Worm (Caenorhabditis elegans) whole organism, late embryonic: ENCODE measurements around the gene F08F3.10.
A peak's percentile ranks its signal among the peaks of the same experiment; 100 is the strongest.

Experiments used
- C08G9.2 ChIP-seq: sonication (generic microtip); optimal IDR thresholded peaks from 2 replicates; lab custom pipeline; 2016; ENCODE audit warnings: mild to moderate bottlenecking, missing genetic modification characterization, moderate library complexity, missing compliant biosample characterization
- C38D4.7 ChIP-seq: fragments of 200-800 bp; sonication (Bioruptor generic); optimal IDR thresholded peaks from 2 replicates; lab custom pipeline; 2018; ENCODE audit warnings: mild to moderate bottlenecking, missing genetic modification characterization, moderate library complexity, missing compliant biosample characterization
- K02D7.2 ChIP-seq: sonication (generic microtip); optimal IDR thresholded peaks from 2 replicates; lab custom pipeline; 2017; ENCODE audit warnings: mild to moderate bottlenecking, missing genetic modification characterization, missing compliant biosample characterization
- T23F11.4 ChIP-seq: fragments of 200-800 bp; sonication (Bioruptor generic); optimal IDR thresholded peaks from 2 replicates; lab custom pipeline; 2018; ENCODE audit warnings: mild to moderate bottlenecking, missing genetic modification characterization, missing compliant biosample characterization
- ahr-1 ChIP-seq: sonication (generic microtip); optimal IDR thresholded peaks from 2 replicates; lab custom pipeline; 2016; ENCODE audit warnings: missing genetic modification characterization, missing compliant biosample characterization
- ama-1 ChIP-seq: fragments of 150-350 bp; optimal IDR thresholded peaks from 2 replicates; lab custom pipeline; 2014
- ceh-14 ChIP-seq: sonication (generic microtip); optimal IDR thresholded peaks from 2 replicates; lab custom pipeline; 2016; ENCODE audit warnings: missing genotype, missing genetic modification characterization, missing compliant biosample characterization
- ceh-18 ChIP-seq: sonication (generic microtip); optimal IDR thresholded peaks from 2 replicates; lab custom pipeline; 2016; ENCODE audit warnings: missing genetic modification characterization, missing compliant biosample characterization
- ceh-24 ChIP-seq: sonication (generic microtip); optimal IDR thresholded peaks from 2 replicates; lab custom pipeline; 2016; ENCODE audit warnings: mild to moderate bottlenecking, missing genetic modification characterization, missing compliant biosample characterization
- ceh-31 ChIP-seq: sonication (generic microtip); optimal IDR thresholded peaks from 2 replicates; lab custom pipeline; 2016; ENCODE audit warnings: missing genetic modification characterization, missing compliant biosample characterization
- ceh-48 ChIP-seq: sonication (generic microtip); optimal IDR thresholded peaks from 2 replicates; lab custom pipeline; 2016; ENCODE audit warnings: missing genetic modification characterization, inconsistent platforms, missing compliant biosample characterization
- ceh-6 ChIP-seq: fragments of 200-800 bp; sonication (Bioruptor generic); optimal IDR thresholded peaks from 2 replicates; lab custom pipeline; 2018; ENCODE audit warnings: mild to moderate bottlenecking, missing genetic modification characterization, missing compliant biosample characterization
- ceh-9 ChIP-seq: sonication (generic microtip); optimal IDR thresholded peaks from 2 replicates; lab custom pipeline; 2016; ENCODE audit warnings: mild to moderate bottlenecking, missing genetic modification characterization, inconsistent platforms, missing compliant biosample characterization
- dve-1 ChIP-seq: sonication (generic microtip); optimal IDR thresholded peaks from 2 replicates; lab custom pipeline; 2017; ENCODE audit warnings: antibody characterized with exemption, mild to moderate bottlenecking, missing genetic modification characterization, missing compliant biosample characterization
- elt-2 ChIP-seq: sonication (generic microtip); optimal IDR thresholded peaks from 2 replicates; lab custom pipeline; 2016; ENCODE audit warnings: missing genetic modification reagents, missing genetic modification characterization, missing compliant biosample characterization
- elt-4 ChIP-seq: sonication (generic microtip); optimal IDR thresholded peaks from 2 replicates; lab custom pipeline; 2016; ENCODE audit warnings: missing genetic modification characterization, missing compliant biosample characterization
- fax-1 ChIP-seq: sonication (generic microtip); optimal IDR thresholded peaks from 2 replicates; lab custom pipeline; 2016; ENCODE audit warnings: missing genotype, missing genetic modification characterization, missing compliant biosample characterization
- fkh-10 ChIP-seq: fragments of 150-350 bp; optimal IDR thresholded peaks from 2 replicates; lab custom pipeline; 2014; ENCODE audit warnings: missing biosample characterization, missing genetic modification reagents, missing genetic modification characterization
- fkh-6 ChIP-seq: sonication (generic microtip); optimal IDR thresholded peaks from 2 replicates; lab custom pipeline; 2016; ENCODE audit warnings: missing genetic modification characterization, missing compliant biosample characterization
- gmeb-2 ChIP-seq: sonication (generic microtip); optimal IDR thresholded peaks from 2 replicates; lab custom pipeline; 2016; ENCODE audit warnings: missing genetic modification characterization, inconsistent platforms, missing compliant biosample characterization
- hlh-15 ChIP-seq: sonication (generic microtip); optimal IDR thresholded peaks from 2 replicates; lab custom pipeline; 2016; ENCODE audit warnings: missing genetic modification characterization, missing compliant biosample characterization
- hlh-6 ChIP-seq: sonication (generic microtip); optimal IDR thresholded peaks from 2 replicates; lab custom pipeline; 2016; ENCODE audit warnings: missing genotype, missing genetic modification characterization, missing compliant biosample characterization
- lim-6 ChIP-seq: sonication (generic microtip); optimal IDR thresholded peaks from 2 replicates; lab custom pipeline; 2016; ENCODE audit warnings: missing genetic modification characterization, missing compliant biosample characterization
- madf-2 ChIP-seq: sonication (generic microtip); optimal IDR thresholded peaks from 2 replicates; lab custom pipeline; 2017; ENCODE audit warnings: missing genetic modification characterization, missing compliant biosample characterization
- nhr-11 ChIP-seq: fragments of 150-350 bp; optimal IDR thresholded peaks from 2 replicates; lab custom pipeline; 2014; ENCODE audit warnings: missing biosample characterization, missing genetic modification characterization
- pat-9 ChIP-seq: fragments of 200-800 bp; sonication (Bioruptor generic); optimal IDR thresholded peaks from 2 replicates; lab custom pipeline; 2018; ENCODE audit warnings: mild to moderate bottlenecking, missing genetic modification characterization, moderate library complexity, missing compliant biosample characterization
- pqm-1 ChIP-seq: sonication (generic microtip); optimal IDR thresholded peaks from 2 replicates; lab custom pipeline; 2016; ENCODE audit warnings: missing genetic modification characterization, missing compliant biosample characterization
- ref-2 ChIP-seq: sonication (generic microtip); optimal IDR thresholded peaks from 2 replicates; lab custom pipeline; 2016; ENCODE audit warnings: missing genetic modification characterization, missing compliant biosample characterization
- rnt-1 ChIP-seq: sonication (generic microtip); optimal IDR thresholded peaks from 2 replicates; lab custom pipeline; 2016; ENCODE audit warnings: missing genetic modification characterization, missing compliant biosample characterization
- sox-4 ChIP-seq: sonication (generic microtip); optimal IDR thresholded peaks from 2 replicates; lab custom pipeline; 2017; ENCODE audit warnings: mild to moderate bottlenecking, missing genetic modification characterization, inconsistent platforms, missing compliant biosample characterization
- syd-9 ChIP-seq: sonication (generic microtip); optimal IDR thresholded peaks from 2 replicates; lab custom pipeline; 2016; ENCODE audit warnings: mild to moderate bottlenecking, missing genetic modification characterization, moderate library complexity, missing compliant biosample characterization
- ttx-3 ChIP-seq: sonication (generic microtip); optimal IDR thresholded peaks from 2 replicates; lab custom pipeline; 2016; ENCODE audit warnings: missing genetic modification reagents, missing genetic modification characterization, missing compliant biosample characterization
- unc-42 ChIP-seq: sonication (generic microtip); optimal IDR thresholded peaks from 2 replicates; lab custom pipeline; 2016; ENCODE audit warnings: missing genotype, missing genetic modification characterization, missing compliant biosample characterization
- unc-55 ChIP-seq: sonication (generic microtip); optimal IDR thresholded peaks from 2 replicates; lab custom pipeline; 2017; ENCODE audit warnings: missing biosample characterization, missing genetic modification reagents, missing genetic modification characterization
- zip-5 ChIP-seq: sonication (generic microtip); optimal IDR thresholded peaks from 2 replicates; lab custom pipeline; 2016; ENCODE audit warnings: missing genetic modification characterization, missing compliant biosample characterization

Gene F08F3.10

ce11 chrV:5425008-5425407, 11.9 kb downstream of the F08F3.10 start:
- no peak for TF ChIP-seq nhr-11 (tag; lab: Kevin White, UChicago)
- no peak for TF ChIP-seq hlh-15 (tag; lab: Kevin White, UChicago)
- no peak for TF ChIP-seq zip-5 (tag; lab: Kevin White, UChicago)
- no peak for TF ChIP-seq ceh-18 (tag; lab: Kevin White, UChicago)
- TF ChIP-seq lim-6 (tag; lab: Kevin White, UChicago): no peak
- no peak for TF ChIP-seq ceh-24 (tag; lab: Kevin White, UChicago)
- no peak for TF ChIP-seq ahr-1
- no peak for TF ChIP-seq hlh-6 (tag; lab: Kevin White, UChicago)
- TF ChIP-seq K02D7.2 (tag; lab: Kevin White, UChicago): no peak
- no peak for TF ChIP-seq fkh-6
- TF ChIP-seq ceh-14 (tag; lab: Kevin White, UChicago): no peak
- TF ChIP-seq fkh-10 (GFP tag; lab: Kevin White, UChicago): no peak
- no peak for TF ChIP-seq ceh-9

ce11 chrV:5426337-5426736, 13.2 kb downstream of the F08F3.10 start:
- TF ChIP-seq madf-2 (tag; lab: Kevin White, UChicago) (no peak), nhr-11 (tag; lab: Kevin White, UChicago) (no peak), ceh-48 (tag; lab: Kevin White, UChicago) (no peak), ahr-1 (no peak), gmeb-2 (tag; lab: Kevin White, UChicago) (no peak), fax-1 (no peak), T23F11.4 (no peak), syd-9 (tag; lab: Kevin White, UChicago) (no peak), unc-55 (GFP tag; lab: Kevin White, UChicago) (no peak), elt-4 (tag; lab: Kevin White, UChicago) (no peak), ceh-9 (no peak), ceh-31 (tag; lab: Kevin White, UChicago) (no peak), C08G9.2 (no peak), ceh-6 (GFP tag; lab: Kevin White, UChicago) (no peak), C38D4.7 (GFP tag; lab: Kevin White, UChicago) (no peak)

- TF ChIP-seq ama-1 (no peak), C08G9.2 (no peak), sox-4 (no peak), ceh-14 (tag; lab: Kevin White, UChicago) (no peak), pat-9 (tag; lab: Kevin White, UChicago) (no peak)
- TF ChIP-seq, all 69 proteins: peak for 0
Observed at ce11 chrV:5427860-5428259, 14.7 kb downstream of the F08F3.10 start, which contains the start of gene rhr-1. Gene rhr-1 (plus strand): TSS chrV:5428160.

- TF ChIP-seq rnt-1 (tag; lab: Kevin White, UChicago) (no peak), ttx-3 (tag; lab: Kevin White, UChicago) (no peak)
Observed at ce11 chrV:5432499-5432898, 19.3 kb downstream of the F08F3.10 start, which contains the start of gene F08F3.8. Gene F08F3.8 (minus strand): TSS chrV:5432599.

- no peak for TF ChIP-seq ref-2
- TF ChIP-seq unc-42 (tag; lab: Kevin White, UChicago): peak; percentile 51
- TF ChIP-seq dve-1 (tag; lab: Kevin White, UChicago): peak; percentile 14
- TF ChIP-seq pqm-1 (tag; lab: Kevin White, UChicago): peak; percentile 41
- no peak for TF ChIP-seq madf-2 (tag; lab: Kevin White, UChicago)
- TF ChIP-seq ceh-14 (tag; lab: Kevin White, UChicago): peak; percentile 40
- TF ChIP-seq elt-2 (tag; lab: Kevin White, UChicago): peak; percentile 96
Observed at ce11 chrV:5433020-5433419, 19.9 kb downstream of the F08F3.10 start, which contains the start of gene acl-6. Gene acl-6 (plus strand): TSS chrV:5433386.
